Fruit fly (Drosophila melanogaster) S2 (cell line): Measurements from ENCODE around the gene CG3808.

Experiments
- CG8478 ChIP-seq: fragments of >200 bp; optimal IDR thresholded peaks from 2 replicates; lab custom pipeline; 2018
- CTCF ChIP-seq, 2 experiments: fragments of >200 bp; optimal IDR thresholded peaks; 2 replicates each; lab custom pipeline; 2018

DNA sequence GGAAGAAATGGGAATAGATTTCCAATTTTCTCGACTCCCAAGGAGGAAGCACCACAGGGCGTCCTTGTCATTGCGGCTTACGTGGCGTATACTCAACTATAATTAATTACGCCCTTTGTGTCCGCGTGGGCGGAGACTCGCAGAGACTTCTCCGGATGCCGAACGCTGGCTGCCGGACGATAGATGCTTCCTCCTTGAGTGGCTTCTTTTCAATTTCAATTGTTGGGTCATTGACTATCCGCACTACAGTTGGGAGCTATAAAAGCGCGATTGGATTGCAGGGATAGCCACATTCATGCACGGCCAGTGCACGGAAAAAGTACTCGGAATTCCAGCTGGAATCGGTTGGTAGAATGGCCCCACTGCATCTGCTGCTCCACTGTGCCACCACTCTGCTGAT, 15.7 kb downstream of the CG3808 start, which contains the start of gene CG14075:
- TF ChIP-seq CG8478 (lab: Kevin White, UChicago) (no peak), CTCF (optimal IDR thresholded peaks at IDR 0.05; lab: Kevin White, UChicago) (no peak)
